Worm (Caenorhabditis elegans) whole organism, mixed stage, embryonic: Measurements from ENCODE around the gene ZK1127.3.

Experiments used
- ces-1 ChIP-seq: fragments of 150-350 bp; optimal IDR thresholded peaks from 2 replicates; lab custom pipeline; 2014; ENCODE audit warnings: missing biosample characterization, missing genetic modification reagents, missing genetic modification characterization
- cnd-1 ChIP-seq: fragments of 200-800 bp; sonication (Bioruptor generic); optimal IDR thresholded peaks from 2 replicates; lab custom pipeline; 2018; ENCODE audit warnings: mild to moderate bottlenecking, missing genetic modification characterization, missing compliant biosample characterization
- elt-1 ChIP-seq: sonication (generic microtip); optimal IDR thresholded peaks from 2 replicates; lab custom pipeline; 2017; ENCODE audit warnings: missing genetic modification characterization, mild to moderate bottlenecking, missing compliant biosample characterization, antibody characterized with exemption, moderate library complexity, borderline replicate concordance; ENCODE audit not compliant: insufficient read depth
- elt-3 ChIP-seq: fragments of 150-350 bp; optimal IDR thresholded peaks from 2 replicates; lab custom pipeline; 2014; ENCODE audit warnings: missing biosample characterization, missing genetic modification characterization
- lin-13 ChIP-seq: fragments of 150-350 bp; optimal IDR thresholded peaks from 2 replicates; lab custom pipeline; 2014; ENCODE audit warnings: missing biosample characterization, missing genetic modification characterization
- mab-5 ChIP-seq: fragments of 150-350 bp; optimal IDR thresholded peaks from 2 replicates; lab custom pipeline; 2014; ENCODE audit warnings: missing biosample characterization, missing genetic modification characterization
- nhr-12 ChIP-seq: fragments of 150-350 bp; optimal IDR thresholded peaks from 2 replicates; lab custom pipeline; 2014; ENCODE audit warnings: missing biosample characterization, missing genetic modification characterization
- nhr-28 ChIP-seq: fragments of 150-350 bp; optimal IDR thresholded peaks from 2 replicates; lab custom pipeline; 2014; ENCODE audit warnings: missing biosample characterization, missing genetic modification characterization
- nhr-76 ChIP-seq: sonication (generic microtip); optimal IDR thresholded peaks from 2 replicates; lab custom pipeline; 2017; ENCODE audit warnings: missing biosample characterization, missing genetic modification characterization
- pha-4 ChIP-seq: fragments of 150-350 bp; optimal IDR thresholded peaks from 2 replicates; lab custom pipeline; 2018; ENCODE audit warnings: missing biosample characterization, missing genetic modification reagents, missing genetic modification characterization
- snpc-4 ChIP-seq: fragments of 150-350 bp; optimal IDR thresholded peaks from 2 replicates; lab custom pipeline; 2014; ENCODE audit warnings: missing biosample characterization, missing genetic modification characterization
- unc-39 ChIP-seq: fragments of 150-350 bp; optimal IDR thresholded peaks from 2 replicates; lab custom pipeline; 2014; ENCODE audit warnings: missing biosample characterization, missing genetic modification characterization
- unc-62 ChIP-seq: fragments of 150-350 bp; optimal IDR thresholded peaks from 2 replicates; lab custom pipeline; 2014; ENCODE audit warnings: missing biosample characterization, missing genetic modification reagents, missing genetic modification characterization
- ztf-11 ChIP-seq: fragments of 150-350 bp; optimal IDR thresholded peaks from 2 replicates; lab custom pipeline; 2014; ENCODE audit warnings: missing biosample characterization, missing genetic modification characterization

- TF ChIP-seq ces-1 = no peak
- no peak for TF ChIP-seq nhr-12 (tag; lab: Kevin White, UChicago)
- TF ChIP-seq nhr-28 (tag; lab: Kevin White, UChicago) = no peak
- TF ChIP-seq mab-5 (tag; lab: Kevin White, UChicago) = no peak
- TF ChIP-seq pha-4 = no peak
- TF ChIP-seq cnd-1 (tag; lab: Kevin White, UChicago) = no peak
- TF ChIP-seq nhr-76 (tag; lab: Kevin White, UChicago) = no peak
- no peak for TF ChIP-seq elt-1
- TF ChIP-seq snpc-4 (tag; lab: Kevin White, UChicago) = no peak
- TF ChIP-seq lin-13 = no peak
- TF ChIP-seq ztf-11 (tag; lab: Kevin White, UChicago) = no peak
- no peak for TF ChIP-seq elt-3 (tag; lab: Kevin White, UChicago)
- TF ChIP-seq unc-39 (tag; lab: Kevin White, UChicago) = no peak
- no peak for TF ChIP-seq unc-62 (GFP tag; lab: Kevin White, UChicago)
Measured at ce11 chrII:7053001-7053400, 2.1 kb upstream of the ZK1127.3 start, which contains the start of gene ZK1127.13.
